Fruit fly (Drosophila melanogaster) ovary, adult (tissue): ENCODE results near the gene CG15534.
A peak's percentile ranks its signal among the peaks of the same experiment; 100 is the strongest.

ENCODE experiments used
- CG17801 ChIP-seq: fragments of 200-800 bp; optimal IDR thresholded peaks from 2 replicates; lab custom pipeline; 2019; ENCODE audit warnings: missing biosample characterization, mild to moderate bottlenecking, missing genetic modification characterization, moderate library complexity; ENCODE audit not compliant: partially characterized antibody

Gene CG15534

dm6 chr3R:30459066-30459935, 27.4 kb downstream of the CG15534 start, which contains the start of the genes CG2224 and CDase:
CG2224 (minus strand) TSS chr3R:30459300.
CDase (plus strand) TSS chr3R:30459521.
- peak; percentile 30 for TF ChIP-seq CG17801 (GFP tag; lab: Kevin White, UChicago)

dm6 chr3R:30460187-30460586, 28.3 kb downstream of the CG15534 start:
- TF ChIP-seq CG17801 (GFP tag; lab: Kevin White, UChicago) = no peak

DNA sequence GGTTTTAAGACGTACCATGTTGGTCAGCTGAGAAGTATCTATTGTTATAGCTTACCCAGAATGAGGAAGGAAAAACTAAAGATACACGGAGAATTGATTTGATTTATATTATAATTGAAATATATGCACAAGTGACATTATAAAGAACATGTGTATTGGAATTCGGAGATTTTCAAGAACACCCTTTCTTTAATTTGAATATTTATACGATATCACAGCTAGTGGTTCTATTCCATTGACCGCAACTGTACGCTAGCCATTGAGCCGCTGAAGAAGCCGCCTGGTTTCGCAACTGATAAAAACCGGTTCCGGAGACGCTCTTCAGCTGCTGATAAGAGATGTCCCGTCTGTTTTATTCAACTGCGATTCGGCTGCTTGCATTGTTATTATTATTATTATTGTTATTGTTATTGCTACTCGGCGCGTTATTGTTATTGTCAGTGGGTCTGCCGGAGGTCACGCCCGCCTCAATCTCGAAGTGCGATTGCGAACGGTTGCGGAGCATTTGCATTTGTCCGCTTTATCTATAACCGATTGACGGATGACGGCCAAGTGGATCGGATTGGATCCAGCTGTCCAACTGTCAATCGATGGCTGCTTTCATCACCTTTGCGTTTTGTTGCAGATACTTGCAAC, 29.9 kb downstream of the CG15534 start:
- TF ChIP-seq CG17801 (GFP tag; lab: Kevin White, UChicago) = no peak

dm6 chr3R:30464244-30464643, 32.4 kb downstream of the CG15534 start:
- no peak for TF ChIP-seq CG17801 (GFP tag; lab: Kevin White, UChicago)

dm6 chr3R:30465775-30466494, 34.1 kb downstream of the CG15534 start, which contains the start of gene PH4alphaEFB:
PH4alphaEFB (plus strand) TSS chr3R:30466050.
- TF ChIP-seq CG17801 (GFP tag; lab: Kevin White, UChicago) = peak; percentile 2

DNA sequence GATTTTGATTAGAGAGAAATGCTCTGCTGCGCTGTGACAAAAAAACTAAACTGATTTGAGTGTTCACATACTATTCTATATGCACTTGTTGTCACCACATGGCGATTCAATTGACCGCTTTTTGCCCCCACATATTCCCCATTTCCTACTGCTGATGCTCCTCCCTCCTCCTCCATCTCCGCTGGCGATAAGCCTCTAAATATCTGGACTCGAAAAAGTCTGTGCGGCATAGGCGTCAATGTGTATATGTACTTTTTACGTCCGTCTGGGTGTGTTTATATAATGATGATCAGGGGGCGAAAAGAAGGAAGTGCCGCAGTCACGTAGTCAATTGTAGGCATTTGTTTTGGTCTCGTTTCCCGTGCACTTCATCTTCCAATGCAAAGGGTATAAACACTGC, 34.7 kb downstream of the CG15534 start:
- TF ChIP-seq CG17801 (GFP tag; lab: Kevin White, UChicago) = no peak

- TF ChIP-seq CG17801 (GFP tag; lab: Kevin White, UChicago) = no peak
These were observed 35.2 kb downstream of the CG15534 start for dm6 chr3R:30467062-30467461.

dm6 chr3R:30470690-30471089, 38.8 kb downstream of the CG15534 start:
- TF ChIP-seq CG17801 (GFP tag; lab: Kevin White, UChicago) = no peak

DNA sequence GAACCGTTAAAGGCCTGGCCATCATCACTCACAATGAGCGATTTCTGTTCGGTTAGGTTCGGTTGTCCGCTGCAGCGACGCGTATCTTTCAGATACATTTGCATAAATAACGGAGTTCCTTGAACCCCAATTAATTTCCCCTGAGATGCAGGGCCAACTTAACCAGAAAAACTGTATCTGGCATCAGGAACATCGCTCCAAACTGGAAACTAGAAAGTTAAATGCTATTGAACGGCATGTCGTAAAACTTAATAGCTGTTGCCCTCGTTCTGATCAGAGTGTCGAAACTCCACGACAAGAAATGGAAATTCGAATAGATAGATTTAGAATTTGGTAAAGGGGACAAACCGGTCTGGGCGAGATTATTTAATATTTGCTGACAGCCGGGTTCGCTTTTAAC, 40.5 kb downstream of the CG15534 start:
- no peak for TF ChIP-seq CG17801 (GFP tag; lab: Kevin White, UChicago)

DNA sequence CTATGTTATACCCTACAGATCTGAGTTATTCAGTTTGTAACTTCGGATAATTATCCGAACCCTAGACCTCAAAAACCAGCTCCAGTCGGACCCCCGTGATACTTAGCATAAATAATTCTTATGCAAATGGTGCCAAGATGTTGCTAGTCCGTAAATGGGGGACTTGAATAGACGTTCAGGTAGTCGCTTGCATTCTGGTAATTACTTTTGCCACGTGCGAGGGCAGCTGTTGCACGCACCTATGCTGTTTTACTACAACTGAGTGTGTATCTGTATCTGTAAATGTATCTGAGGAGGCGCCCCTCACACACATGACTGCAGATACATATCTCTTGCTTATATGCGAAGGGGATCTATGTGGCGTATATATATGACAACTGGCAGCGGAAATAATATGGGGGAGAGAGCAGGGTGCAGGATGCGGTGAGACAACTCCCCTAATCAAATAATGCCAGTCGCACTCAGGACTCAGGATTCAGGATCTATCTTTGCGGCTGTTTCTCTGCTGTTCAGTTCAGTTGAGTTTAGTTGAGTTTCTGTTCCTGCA, 42.9 kb downstream of the CG15534 start:
- no peak for TF ChIP-seq CG17801 (GFP tag; lab: Kevin White, UChicago)

- no peak for TF ChIP-seq CG17801 (GFP tag; lab: Kevin White, UChicago)
These were observed 44.0 kb downstream of the CG15534 start for dm6 chr3R:30475910-30476309.

dm6 chr3R:30476367-30476766, 44.5 kb downstream of the CG15534 start, which contains the start of gene spdo:
spdo (plus strand) TSS chr3R:30476684.
- TF ChIP-seq CG17801 (GFP tag; lab: Kevin White, UChicago) = no peak
